Worm (Caenorhabditis elegans) whole organism, L2 larva: Measurements from ENCODE around the gene F48G7.4.

Source experiments
- C34F6.9 ChIP-seq: fragments of 150-350 bp; optimal IDR thresholded peaks from 2 replicates; lab custom pipeline; 2014; ENCODE audit warnings: missing biosample characterization, missing genetic modification characterization
- R02D3.7 ChIP-seq: fragments of 150-350 bp; optimal IDR thresholded peaks from 2 replicates; lab custom pipeline; 2014; ENCODE audit warnings: missing biosample characterization, missing genetic modification characterization
- Y55F3AM.14 ChIP-seq: fragments of 200-800 bp; sonication (Bioruptor generic); optimal IDR thresholded peaks from 2 replicates; lab custom pipeline; 2018; ENCODE audit warnings: mild to moderate bottlenecking, missing genetic modification characterization, missing compliant biosample characterization
- ZK546.5 ChIP-seq: sonication (generic microtip); optimal IDR thresholded peaks from 2 replicates; lab custom pipeline; 2017; ENCODE audit warnings: missing biosample characterization, missing genetic modification characterization
- blmp-1 ChIP-seq: sonication (generic microtip); optimal IDR thresholded peaks from 2 replicates; lab custom pipeline; 2017; ENCODE audit warnings: missing genetic modification characterization, mild to moderate bottlenecking, missing compliant biosample characterization, antibody characterized with exemption, moderate library complexity; ENCODE audit not compliant: insufficient read depth
- ceh-16 ChIP-seq: fragments of 150-350 bp; optimal IDR thresholded peaks from 2 replicates; lab custom pipeline; 2014; ENCODE audit warnings: missing biosample characterization, missing genetic modification characterization
- crh-2 ChIP-seq: sonication (generic microtip); optimal IDR thresholded peaks from 2 replicates; lab custom pipeline; 2017; ENCODE audit warnings: missing biosample characterization, missing genetic modification characterization
- dmd-4 ChIP-seq: sonication (generic microtip); optimal IDR thresholded peaks from 2 replicates; lab custom pipeline; 2017; ENCODE audit warnings: missing biosample characterization, missing genetic modification characterization
- egl-27 ChIP-seq: sonication (generic microtip); optimal IDR thresholded peaks from 3 replicates; lab custom pipeline; 2017; ENCODE audit warnings: missing biosample characterization, missing genetic modification reagents, missing genetic modification characterization
- elt-1 ChIP-seq: fragments of 150-350 bp; optimal IDR thresholded peaks from 2 replicates; lab custom pipeline; 2014; ENCODE audit warnings: missing biosample characterization, missing genetic modification characterization
- elt-3 ChIP-seq: sonication (generic microtip); optimal IDR thresholded peaks from 2 replicates; lab custom pipeline; 2017; ENCODE audit warnings: missing biosample characterization, missing genetic modification characterization
- fos-1 ChIP-seq: fragments of 150-350 bp; optimal IDR thresholded peaks from 2 replicates; lab custom pipeline; 2014; ENCODE audit warnings: missing biosample characterization, missing genetic modification characterization
- gmeb-1 ChIP-seq: fragments of 150-350 bp; optimal IDR thresholded peaks from 2 replicates; lab custom pipeline; 2014; ENCODE audit warnings: missing biosample characterization, missing genetic modification characterization
- lin-11 ChIP-seq: fragments of 150-350 bp; sonication (generic microtip); optimal IDR thresholded peaks from 2 replicates; lab custom pipeline; 2014; ENCODE audit warnings: missing biosample characterization, missing genetic modification characterization, inconsistent platforms, mixed read lengths
- lsy-2 ChIP-seq, 2 experiments: fragments of 150-350 bp in 1 of 2; sonication (generic microtip) in 1 of 2; optimal IDR thresholded peaks; 2 replicates each; lab custom pipeline; 2014 to 2017; ENCODE audit warnings: missing biosample characterization in 2 of 2, missing genetic modification characterization in 2 of 2
- mab-5 ChIP-seq: fragments of 150-350 bp; optimal IDR thresholded peaks from 2 replicates; lab custom pipeline; 2014; ENCODE audit warnings: missing biosample characterization, missing genetic modification characterization
- mdl-1 ChIP-seq, 2 experiments: fragments of 150-350 bp in 1 of 2; sonication (generic microtip) in 1 of 2; optimal IDR thresholded peaks; 2 replicates each; lab custom pipeline; 2017; ENCODE audit warnings: missing biosample characterization in 2 of 2, missing genetic modification characterization in 2 of 2
- nhr-10 ChIP-seq: sonication (generic microtip); optimal IDR thresholded peaks from 2 replicates; lab custom pipeline; 2017; ENCODE audit warnings: missing biosample characterization, missing genetic modification characterization
- nhr-129 ChIP-seq: fragments of 150-350 bp; optimal IDR thresholded peaks from 2 replicates; lab custom pipeline; 2014; ENCODE audit warnings: missing biosample characterization, missing genetic modification characterization
- nhr-23 ChIP-seq: fragments of 150-350 bp; optimal IDR thresholded peaks from 2 replicates; lab custom pipeline; 2014; ENCODE audit warnings: missing biosample characterization, missing genetic modification reagents, missing genetic modification characterization
- nhr-25 ChIP-seq: fragments of 150-350 bp; sonication (generic microtip); optimal IDR thresholded peaks from 3 replicates; lab custom pipeline; 2014; ENCODE audit warnings: missing biosample characterization, missing genetic modification characterization
- nhr-6 ChIP-seq: fragments of 150-350 bp; optimal IDR thresholded peaks from 2 replicates; lab custom pipeline; 2014; ENCODE audit warnings: missing biosample characterization, missing genetic modification characterization
- nhr-77 ChIP-seq: fragments of 150-350 bp; optimal IDR thresholded peaks from 2 replicates; lab custom pipeline; 2014; ENCODE audit warnings: missing biosample characterization, missing genetic modification characterization
- peb-1 ChIP-seq: fragments of 150-350 bp; optimal IDR thresholded peaks from 2 replicates; lab custom pipeline; 2014; ENCODE audit warnings: missing biosample characterization, missing genetic modification characterization
- sem-4 ChIP-seq: fragments of 150-350 bp; optimal IDR thresholded peaks from 2 replicates; lab custom pipeline; 2014; ENCODE audit warnings: missing biosample characterization, missing genetic modification reagents, missing genetic modification characterization
- skn-1 ChIP-seq: sonication (generic microtip); optimal IDR thresholded peaks from 2 replicates; lab custom pipeline; 2017; ENCODE audit warnings: missing biosample characterization, missing genetic modification characterization
- sma-3 ChIP-seq: sonication (generic microtip); optimal IDR thresholded peaks from 2 replicates; lab custom pipeline; 2016; ENCODE audit warnings: missing genetic modification reagents, missing genetic modification characterization, missing compliant biosample characterization
- snpc-4 ChIP-seq: fragments of 150-350 bp; optimal IDR thresholded peaks from 2 replicates; lab custom pipeline; 2014; ENCODE audit warnings: missing biosample characterization, missing genetic modification characterization
- unc-39 ChIP-seq: fragments of 150-350 bp; optimal IDR thresholded peaks from 2 replicates; lab custom pipeline; 2014; ENCODE audit warnings: missing biosample characterization, missing genetic modification characterization
- unc-55 ChIP-seq: fragments of 150-350 bp; sonication (generic microtip); optimal IDR thresholded peaks from 3 replicates; lab custom pipeline; 2014; ENCODE audit warnings: missing biosample characterization, missing genetic modification reagents, missing genetic modification characterization
- unc-62 ChIP-seq: fragments of 150-350 bp; optimal IDR thresholded peaks from 2 replicates; lab custom pipeline; 2014; ENCODE audit warnings: missing biosample characterization, missing genetic modification reagents, missing genetic modification characterization
- zag-1 ChIP-seq: fragments of 150-350 bp; optimal IDR thresholded peaks from 2 replicates; lab custom pipeline; 2014; ENCODE audit warnings: missing biosample characterization, missing genetic modification characterization
- ztf-1 ChIP-seq: fragments of 200-800 bp; sonication (Bioruptor generic); conservative IDR thresholded peaks from 2 replicates; pipeline ENCODE4 v1.3.6; 2022; ENCODE audit warnings: missing genetic modification characterization, missing compliant biosample characterization
- ztf-11 ChIP-seq: sonication (generic microtip); optimal IDR thresholded peaks from 2 replicates; lab custom pipeline; 2017; ENCODE audit warnings: missing biosample characterization, missing genetic modification characterization
- ztf-4 ChIP-seq: fragments of 150-350 bp; optimal IDR thresholded peaks from 2 replicates; lab custom pipeline; 2014; ENCODE audit warnings: missing biosample characterization, missing genetic modification characterization

The F48G7.4 gene

ce11 chrV:578977-579376 lies 40.3 kb upstream of the F48G7.4 start, which contains the start of gene K06H6.4:
Gene K06H6.4, plus strand, starts transcription at chrV:579277.
- TF ChIP-seq mdl-1 (tag; optimal IDR thresholded peaks at IDR 0.05; lab: Kevin White, UChicago): no peak
- TF ChIP-seq ztf-4 (tag; lab: Kevin White, UChicago): no peak
- no peak for TF ChIP-seq gmeb-1 (tag; lab: Kevin White, UChicago)
- TF ChIP-seq sma-3: no peak
- TF ChIP-seq unc-62 (GFP tag; lab: Kevin White, UChicago): no peak
- TF ChIP-seq unc-39 (tag; lab: Kevin White, UChicago): no peak
- no peak for TF ChIP-seq mab-5
- TF ChIP-seq nhr-23: no peak
- no peak for TF ChIP-seq snpc-4 (tag; lab: Kevin White, UChicago)
- no peak for TF ChIP-seq nhr-77
- TF ChIP-seq C34F6.9: no peak

DNA sequence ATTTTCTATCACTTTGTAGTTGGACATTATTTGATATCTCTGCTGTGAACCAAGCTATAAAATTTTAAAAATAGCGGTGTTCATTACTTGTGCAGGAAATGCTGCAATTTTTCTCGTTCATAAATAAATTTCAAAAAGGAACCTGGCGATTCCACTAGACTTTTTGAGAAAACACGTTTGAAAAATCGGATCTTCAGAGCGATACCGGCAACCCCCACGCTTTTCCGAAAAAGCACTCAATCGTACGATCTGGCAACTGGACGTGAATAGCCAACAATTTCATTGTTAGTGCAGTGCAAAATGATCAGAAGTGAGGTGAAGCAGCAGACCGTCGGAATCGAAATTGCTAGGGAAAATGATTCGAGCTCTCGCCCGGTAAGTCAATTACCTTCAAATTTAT lies 37.6 kb upstream of the F48G7.4 start, which contains the start of gene nstp-7:
TSS of gene nstp-7 (plus strand) at position 301 of the 400 bp plus-strand sequence.
- TF ChIP-seq lin-11 (no peak), peb-1 (no peak), nhr-129 (tag; lab: Kevin White, UChicago) (no peak), lsy-2 (tag; optimal IDR thresholded peaks at IDR 0.05; lab: Kevin White, UChicago) (no peak), zag-1 (tag; lab: Kevin White, UChicago) (no peak), snpc-4 (tag; lab: Kevin White, UChicago) (no peak)

ce11 chrV:585472-585871 lies 33.8 kb upstream of the F48G7.4 start, which contains the start of gene K06H6.2:
Gene K06H6.2, plus strand, starts transcription at chrV:585772.
- no peak for TF ChIP-seq snpc-4 (tag; lab: Kevin White, UChicago)
- TF ChIP-seq crh-2 (tag; lab: Kevin White, UChicago): no peak
- TF ChIP-seq ztf-11 (tag; lab: Kevin White, UChicago): no peak
- no peak for TF ChIP-seq sem-4 (tag; lab: Kevin White, UChicago)
- TF ChIP-seq ceh-16 (tag; lab: Kevin White, UChicago): no peak
- TF ChIP-seq Y55F3AM.14 (GFP tag; lab: Kevin White, UChicago): no peak
- TF ChIP-seq nhr-10 (tag; lab: Kevin White, UChicago): no peak
- no peak for TF ChIP-seq nhr-6 (tag; lab: Kevin White, UChicago)
- TF ChIP-seq unc-55 (GFP tag; lab: Kevin White, UChicago): no peak
- no peak for TF ChIP-seq elt-3 (tag; lab: Kevin White, UChicago)
- TF ChIP-seq ZK546.5: no peak
- no peak for TF ChIP-seq skn-1 (tag; lab: Kevin White, UChicago)

DNA sequence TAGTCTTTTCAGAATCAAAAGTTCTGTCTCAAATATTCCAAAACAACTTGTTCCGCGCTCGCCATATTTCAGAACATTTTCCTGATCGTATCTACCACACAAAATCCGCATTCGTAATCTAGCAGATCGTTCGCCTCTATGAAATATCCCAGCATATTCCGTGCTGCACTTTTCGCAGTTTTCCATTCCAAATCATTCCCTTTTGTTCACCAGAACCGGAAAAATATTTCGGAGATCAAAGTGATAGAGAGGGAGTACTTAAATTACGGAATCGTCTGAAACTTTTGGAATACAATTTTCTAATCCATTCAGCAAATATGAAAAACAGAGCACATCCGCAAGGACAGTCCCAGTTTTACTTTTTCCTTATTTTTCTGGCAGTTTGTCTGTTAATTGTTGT lies 31.4 kb upstream of the F48G7.4 start, which contains the start of gene K06H6.1:
TSS of gene K06H6.1 (plus strand) at position 301 of the 400 bp plus-strand sequence.
- no peak for TF ChIP-seq egl-27

DNA sequence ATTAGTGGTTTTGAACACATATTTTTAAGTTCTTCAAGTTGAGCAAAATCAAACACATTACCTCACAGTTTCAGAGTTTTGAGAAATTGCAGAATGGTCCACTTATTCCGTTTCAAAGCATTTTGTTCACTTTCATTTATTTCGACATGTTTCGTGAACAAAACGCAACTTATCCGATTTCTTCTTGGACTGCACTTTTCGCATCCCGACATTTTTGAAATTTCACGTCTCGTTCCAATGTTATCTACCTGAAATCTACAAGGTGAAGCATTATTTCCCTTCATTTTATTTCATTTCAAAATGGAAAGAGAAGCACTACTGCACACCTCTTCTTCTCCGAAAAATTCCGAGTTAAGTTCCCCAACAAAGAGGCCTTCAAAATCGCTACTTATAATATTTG lies 29.1 kb upstream of the F48G7.4 start, which contains the start of gene ZK488.6:
TSS of gene ZK488.6 (plus strand) at position 301 of the 400 bp plus-strand sequence.
- no peak for TF ChIP-seq peb-1
- no peak for TF ChIP-seq nhr-77
- no peak for TF ChIP-seq sem-4 (tag; lab: Kevin White, UChicago)
- no peak for TF ChIP-seq nhr-25 (tag; lab: Kevin White, UChicago)
- no peak for TF ChIP-seq elt-1
- TF ChIP-seq dmd-4 (tag; lab: Kevin White, UChicago): no peak
- TF ChIP-seq crh-2 (tag; lab: Kevin White, UChicago): no peak
- no peak for TF ChIP-seq mab-5
- no peak for TF ChIP-seq gmeb-1 (tag; lab: Kevin White, UChicago)
- TF ChIP-seq ztf-1 (GFP tag; lab: Robert Waterston, UW): no peak
- TF ChIP-seq fos-1 (tag; lab: Kevin White, UChicago): no peak
- no peak for TF ChIP-seq blmp-1 (tag; lab: Kevin White, UChicago)
- no peak for TF ChIP-seq nhr-6 (tag; lab: Kevin White, UChicago)
- TF ChIP-seq R02D3.7 (tag; lab: Kevin White, UChicago): no peak
